Fruit fly (Drosophila melanogaster) whole organism, embryonic: Measurements from ENCODE around the gene Oatp33Eb.
A peak's percentile ranks its signal among the peaks of the same experiment; 100 is the strongest.

Experiments used
- BtbVII ChIP-seq: fragments of 200-800 bp; sonication (Bioruptor generic); optimal IDR thresholded peaks from 3 replicates; lab custom pipeline; 2017; ENCODE audit warnings: missing biosample characterization, mild to moderate bottlenecking, missing genetic modification characterization
- Bteb2 ChIP-seq: fragments of 200-800 bp; sonication (Bioruptor generic); optimal IDR thresholded peaks from 2 replicates; lab custom pipeline; 2016; ENCODE audit warnings: missing biosample characterization, missing genetic modification characterization
- CG11093 ChIP-seq: fragments of 200-800 bp; sonication (Bioruptor generic); IDR thresholded peaks from 3 replicates; pipeline ENCODE4 v1.3.6; 2022; ENCODE audit warnings: missing biosample characterization, missing genetic modification characterization
- CG11247 ChIP-seq: fragments of 200-800 bp; sonication (Bioruptor generic); IDR thresholded peaks from 2 replicates; pipeline ENCODE4 v1.3.6; 2022; ENCODE audit warnings: missing biosample characterization, missing genetic modification characterization
- CG16815 ChIP-seq: fragments of 200-800 bp; sonication (Bioruptor generic); optimal IDR thresholded peaks from 3 replicates; lab custom pipeline; 2017; ENCODE audit warnings: missing biosample characterization, mild to moderate bottlenecking, missing genetic modification characterization
- CG17359 ChIP-seq: fragments of 200-800 bp; sonication (Bioruptor generic); optimal IDR thresholded peaks from 3 replicates; lab custom pipeline; 2018; ENCODE audit warnings: missing biosample characterization, mild to moderate bottlenecking, missing genetic modification characterization, moderate library complexity
- CG18011 ChIP-seq: fragments of 200-800 bp; sonication (Bioruptor generic); optimal IDR thresholded peaks from 2 replicates; lab custom pipeline; 2017; ENCODE audit warnings: missing biosample characterization, missing genetic modification characterization, mild to moderate bottlenecking, moderate library complexity, missing genotype
- CG18599 ChIP-seq: fragments of 200-800 bp; sonication (Bioruptor generic); optimal IDR thresholded peaks from 3 replicates; lab custom pipeline; 2017; ENCODE audit warnings: missing biosample characterization, missing genetic modification characterization, mild to moderate bottlenecking, moderate library complexity, missing genetic modification reagents
- CG3065 ChIP-seq: fragments of 200-800 bp; sonication (Bioruptor generic); optimal IDR thresholded peaks from 2 replicates; lab custom pipeline; 2016; ENCODE audit warnings: missing biosample characterization, missing genetic modification characterization
- CG32772 ChIP-seq: fragments of 200-800 bp; sonication (Bioruptor generic); IDR thresholded peaks from 2 replicates; pipeline ENCODE4 v1.3.6; 2022; ENCODE audit warnings: missing biosample characterization, missing genetic modification characterization
- CG4282 ChIP-seq: fragments of 200-800 bp; sonication (Bioruptor generic); optimal IDR thresholded peaks from 2 replicates; lab custom pipeline; 2016; ENCODE audit warnings: missing biosample characterization, missing genetic modification characterization
- CG7745 ChIP-seq: fragments of 200-800 bp; sonication (Bioruptor generic); optimal IDR thresholded peaks from 2 replicates; lab custom pipeline; 2018; ENCODE audit warnings: missing biosample characterization, mild to moderate bottlenecking, missing genetic modification characterization, moderate library complexity
- CG7839 ChIP-seq: fragments of 200-800 bp; sonication (Bioruptor generic); optimal IDR thresholded peaks from 3 replicates; lab custom pipeline; 2018; ENCODE audit warnings: missing biosample characterization, mild to moderate bottlenecking, missing genetic modification characterization, moderate library complexity
- CG8290 ChIP-seq, 3 experiments: fragments of 200-800 bp; sonication (Bioruptor generic); optimal IDR thresholded peaks; 2 replicates each; lab custom pipeline; 2016 to 2019; ENCODE audit warnings: missing biosample characterization in 3 of 3, missing genetic modification characterization in 3 of 3, mild to moderate bottlenecking in 2 of 3, moderate library complexity in 1 of 3
- CHES-1-like ChIP-seq: fragments of 200-800 bp; sonication (Bioruptor generic); optimal IDR thresholded peaks from 2 replicates; lab custom pipeline; 2016; ENCODE audit warnings: missing biosample characterization, missing genetic modification characterization
- Deaf1 ChIP-seq: fragments of 200-800 bp; optimal IDR thresholded peaks from 3 replicates; lab custom pipeline; 2019; ENCODE audit warnings: missing biosample characterization, mild to moderate bottlenecking, missing genetic modification characterization, moderate library complexity
- Dip2 ChIP-seq: fragments of 200-800 bp; sonication (Bioruptor generic); IDR thresholded peaks from 2 replicates; pipeline ENCODE4 v1.3.6; 2022; ENCODE audit warnings: missing biosample characterization, missing genetic modification characterization
- Drgx ChIP-seq: fragments of 200-800 bp; sonication (Bioruptor generic); IDR thresholded peaks from 2 replicates; pipeline ENCODE4 v1.3.6; 2022; ENCODE audit warnings: missing biosample characterization, missing genetic modification characterization
- Fer1 ChIP-seq: fragments of 200-800 bp; sonication (Bioruptor generic); optimal IDR thresholded peaks from 2 replicates; lab custom pipeline; 2017; ENCODE audit warnings: missing biosample characterization, mild to moderate bottlenecking, missing genetic modification characterization
- GATAe ChIP-seq: fragments of 200-800 bp; sonication (Bioruptor generic); conservative IDR thresholded peaks from 2 replicates; pipeline ENCODE4 v1.3.6; 2022; ENCODE audit warnings: missing biosample characterization, missing genetic modification characterization
- Hey ChIP-seq: fragments of 200-800 bp; sonication (Bioruptor generic); optimal IDR thresholded peaks from 3 replicates; lab custom pipeline; 2018; ENCODE audit warnings: missing biosample characterization, mild to moderate bottlenecking, missing genetic modification characterization
- Hmr ChIP-seq: fragments of 200-800 bp; sonication (Bioruptor generic); optimal IDR thresholded peaks from 3 replicates; lab custom pipeline; 2017; ENCODE audit warnings: mild to moderate bottlenecking, missing biosample characterization, missing genetic modification reagents, missing genetic modification characterization
- Med ChIP-seq: fragments of 200-800 bp; sonication (Bioruptor generic); peaks from one replicate; lab custom pipeline; 2016; ENCODE audit warnings: missing biosample characterization, missing genetic modification characterization, mild to moderate bottlenecking, inconsistent platforms, moderate library complexity
- Pdp1 ChIP-seq, 2 experiments: fragments of 200-800 bp; sonication (Bioruptor generic); optimal IDR thresholded peaks; 3 replicates each; lab custom pipeline; 2016; ENCODE audit warnings: missing biosample characterization in 2 of 2, missing genetic modification characterization in 2 of 2, mild to moderate bottlenecking in 1 of 2, moderate library complexity in 1 of 2
- ap ChIP-seq: fragments of 200-800 bp; sonication (Bioruptor generic); IDR thresholded peaks from 2 replicates; pipeline ENCODE4 v1.3.6; 2022; ENCODE audit warnings: missing biosample characterization, missing genetic modification characterization
- cwo ChIP-seq: fragments of 200-800 bp; sonication (Bioruptor generic); optimal IDR thresholded peaks from 3 replicates; lab custom pipeline; 2017; ENCODE audit warnings: missing biosample characterization, missing genetic modification characterization, mild to moderate bottlenecking, moderate library complexity, missing genetic modification reagents
- disco-r ChIP-seq: fragments of 200-800 bp; sonication (Bioruptor generic); optimal IDR thresholded peaks from 2 replicates; lab custom pipeline; 2016; ENCODE audit warnings: missing biosample characterization, missing genetic modification characterization
- dpn ChIP-seq, 2 experiments: fragments of 200-800 bp; sonication (Bioruptor generic); optimal IDR thresholded peaks; 3 replicates each; lab custom pipeline; 2016; ENCODE audit warnings: missing biosample characterization in 2 of 2, missing genetic modification characterization in 2 of 2
- exex ChIP-seq: fragments of 200-800 bp; sonication (Bioruptor generic); optimal IDR thresholded peaks from 4 replicates; lab custom pipeline; 2018; ENCODE audit warnings: missing biosample characterization, mild to moderate bottlenecking, missing genetic modification characterization, moderate library complexity
- gce ChIP-seq: fragments of 200-800 bp; sonication (Bioruptor generic); IDR thresholded peaks from 3 replicates; pipeline ENCODE4 v1.3.6; 2022; ENCODE audit warnings: missing biosample characterization, missing genetic modification characterization
- grn ChIP-seq: fragments of 200-800 bp; sonication (Bioruptor generic); optimal IDR thresholded peaks from 3 replicates; lab custom pipeline; 2017; ENCODE audit warnings: missing biosample characterization, missing genetic modification characterization
- gsb-n ChIP-seq: fragments of 200-800 bp; sonication (Bioruptor generic); optimal IDR thresholded peaks from 3 replicates; lab custom pipeline; 2018; ENCODE audit warnings: missing biosample characterization, mild to moderate bottlenecking, missing genetic modification characterization
- knrl ChIP-seq: fragments of 200-800 bp; sonication (Bioruptor generic); IDR thresholded peaks from 3 replicates; pipeline ENCODE4 v1.3.6; 2022; ENCODE audit warnings: missing biosample characterization, missing genetic modification characterization; ENCODE audit not compliant: partially characterized antibody
- lab ChIP-seq: fragments of 200-800 bp; sonication (Bioruptor generic); optimal IDR thresholded peaks from 3 replicates; lab custom pipeline; 2017; ENCODE audit warnings: missing biosample characterization, missing genetic modification characterization, mild to moderate bottlenecking, moderate library complexity, missing genetic modification reagents
- mirr ChIP-seq: fragments of 200-800 bp; sonication (Bioruptor generic); optimal IDR thresholded peaks from 3 replicates; lab custom pipeline; 2018; ENCODE audit warnings: missing biosample characterization, mild to moderate bottlenecking, missing genetic modification characterization
- pzg ChIP-seq: fragments of 200-800 bp; sonication (Bioruptor generic); optimal IDR thresholded peaks from 3 replicates; lab custom pipeline; 2018; ENCODE audit warnings: missing biosample characterization, mild to moderate bottlenecking, missing genetic modification characterization, moderate library complexity
- ranshi ChIP-seq: fragments of 200-800 bp; sonication (Bioruptor generic); IDR thresholded peaks from 2 replicates; pipeline ENCODE4 v1.3.6; 2022; ENCODE audit warnings: missing biosample characterization, missing genetic modification characterization
- sens ChIP-seq: fragments of 200-800 bp; sonication (Bioruptor generic); peaks from one replicate; lab custom pipeline; 2016; ENCODE audit warnings: missing biosample characterization, missing genetic modification characterization
- slbo ChIP-seq: fragments of 200-800 bp; sonication (Bioruptor generic); IDR thresholded peaks from 2 replicates; pipeline ENCODE4 v1.3.6; 2022; ENCODE audit warnings: missing biosample characterization, missing genetic modification characterization
- sug ChIP-seq: fragments of 200-800 bp; optimal IDR thresholded peaks from 2 replicates; lab custom pipeline; 2019; ENCODE audit warnings: missing biosample characterization, mild to moderate bottlenecking, missing genetic modification characterization, moderate library complexity
- wdn ChIP-seq: fragments of 200-800 bp; sonication (Bioruptor generic); IDR thresholded peaks from 2 replicates; pipeline ENCODE4 v1.3.6; 2022; ENCODE audit warnings: missing biosample characterization, missing genetic modification characterization
- zfh2 ChIP-seq: fragments of 200-800 bp; sonication (Bioruptor generic); optimal IDR thresholded peaks from 2 replicates; lab custom pipeline; 2016; ENCODE audit warnings: missing biosample characterization, missing genetic modification characterization

The Oatp33Eb gene

DNA sequence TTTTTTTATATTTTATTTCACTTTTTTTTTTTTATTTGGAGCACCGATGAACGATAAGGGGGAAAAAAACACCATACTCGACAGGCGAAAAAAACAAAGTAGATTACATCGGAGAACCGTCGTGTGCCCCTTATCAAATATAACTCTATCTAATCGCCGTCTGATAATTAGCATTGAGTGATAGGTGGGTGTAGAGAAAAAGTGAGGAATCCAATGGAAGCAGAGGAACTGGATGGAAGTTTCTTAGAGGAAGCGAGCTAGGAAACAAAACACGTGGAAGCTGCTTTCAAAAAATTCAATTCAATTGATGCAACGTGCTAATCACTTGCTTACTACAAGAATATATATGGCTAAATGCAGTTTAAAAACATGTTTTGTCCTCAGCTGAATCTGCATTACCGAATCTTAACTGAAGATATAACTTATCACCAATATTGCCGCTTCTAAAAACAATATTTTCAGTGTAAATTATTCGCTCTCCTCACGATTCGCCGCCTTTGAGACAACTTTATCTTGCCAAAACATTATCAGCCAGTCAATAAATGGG, 45.6 kb downstream of the Oatp33Eb start (continued):
- TF ChIP-seq CG4282 (GFP tag; lab: Kevin White, UChicago) (no peak), BtbVII (GFP tag; lab: Kevin White, UChicago) (peak; percentile 56), zfh2 (peak; percentile 17), Bteb2 (GFP tag; lab: Kevin White, UChicago) (no peak), Hmr (GFP tag; lab: Kevin White, UChicago) (peak; percentile 48), cwo (GFP tag; lab: Kevin White, UChicago) (peak; percentile 46), gsb-n (tag; lab: Kevin White, UChicago) (no peak), CG16815 (GFP tag; lab: Kevin White, UChicago) (no peak), CG7745 (tag; lab: Kevin White, UChicago) (peak; percentile 82), CG18011 (GFP tag; lab: Kevin White, UChicago) (no peak), dpn (GFP tag; optimal IDR thresholded peaks at IDR 0.05; lab: Kevin White, UChicago) (peak in 1 of 2 experiments; percentile 9), CG11247 (no peak), ranshi (GFP tag; lab: Robert Waterston, UW) (0 out of 2 replicates have a peak, but pooled peaks have one; percentile 14), CG11093 (GFP tag; lab: Robert Waterston, UW) (no peak), sug (tag; lab: Kevin White, UChicago) (peak; percentile 33), CG32772 (GFP tag; lab: Robert Waterston, UW) (peak; percentile 88), Hey (peak; percentile 48), CG7839 (tag; lab: Kevin White, UChicago) (peak; percentile 18), CG3065 (GFP tag; lab: Kevin White, UChicago) (no peak), mirr (GFP tag; lab: Kevin White, UChicago) (peak; percentile 44), Deaf1 (tag; lab: Kevin White, UChicago) (peak; percentile 44), Fer1 (GFP tag; lab: Kevin White, UChicago) (peak; percentile 20), Dip2 (GFP tag; lab: Robert Waterston, UW) (no peak), CG18599 (GFP tag; lab: Kevin White, UChicago) (peak; percentile 59), CG8290 (GFP tag; optimal IDR thresholded peaks at IDR 0.05; lab: Kevin White, UChicago) (no peak), CG8290 (tag; optimal IDR thresholded peaks at IDR 0.05; lab: Kevin White, UChicago) (peak in 1 of 2 experiments; percentile 51), pzg (GFP tag; lab: Kevin White, UChicago) (no peak), slbo (peak; percentile 42; the same call in 1 of the 2 replicates), lab (GFP tag; lab: Kevin White, UChicago) (peak; percentile 60), Med (GFP tag; lab: Kevin White, UChicago) (peak; percentile 71), CG17359 (tag; lab: Kevin White, UChicago) (peak; percentile 83)

DNA sequence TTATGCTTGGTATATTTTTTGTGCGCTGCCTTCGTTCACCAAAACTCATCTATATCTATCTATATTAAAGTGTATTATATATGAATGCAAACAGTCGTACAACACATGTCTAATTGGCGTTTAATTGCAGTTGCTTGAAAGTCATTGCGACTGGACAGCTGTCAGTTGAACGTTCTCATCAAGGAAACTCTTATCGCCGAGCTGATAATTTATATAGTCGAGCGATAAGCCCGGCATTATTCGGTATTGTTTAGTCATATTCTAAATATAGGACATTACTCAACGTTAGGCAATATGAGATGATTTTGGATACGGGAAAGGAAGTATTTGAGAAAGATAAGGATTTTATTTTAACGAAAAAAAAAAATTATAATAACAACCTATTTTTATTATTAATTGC, 46.9 kb downstream of the Oatp33Eb start:
- TF ChIP-seq wdn (GFP tag; lab: Robert Waterston, UW), result no peak
- no peak for TF ChIP-seq CHES-1-like (GFP tag; lab: Kevin White, UChicago)
- TF ChIP-seq Drgx (GFP tag; lab: Robert Waterston, UW), result no peak
- TF ChIP-seq disco-r (GFP tag; lab: Kevin White, UChicago), result no peak
- no peak for TF ChIP-seq ap (GFP tag; lab: Robert Waterston, UW)
- no peak for TF ChIP-seq grn (GFP tag; lab: Kevin White, UChicago)
- 0 out of 3 replicates have a peak, but pooled peaks have one; percentile 1 for TF ChIP-seq gce
- peak in 1 of 2 experiments; percentile 1 for TF ChIP-seq Pdp1 (GFP tag; optimal IDR thresholded peaks at IDR 0.05; lab: Kevin White, UChicago)
- peak; percentile 11 for TF ChIP-seq mirr (GFP tag; lab: Kevin White, UChicago)
- TF ChIP-seq knrl, result no peak
- peak; percentile 48 for TF ChIP-seq sens (GFP tag; lab: Kevin White, UChicago)
- 0 out of 2 replicates have a peak, but pooled peaks have one; percentile 10 for TF ChIP-seq GATAe
- TF ChIP-seq CG18599 (GFP tag; lab: Kevin White, UChicago), result peak; percentile 17
- TF ChIP-seq exex, result peak; percentile 64
